Fruit fly (Drosophila melanogaster): ENCODE measurements around the gene CG12239.

CG12239 gene

DNA sequence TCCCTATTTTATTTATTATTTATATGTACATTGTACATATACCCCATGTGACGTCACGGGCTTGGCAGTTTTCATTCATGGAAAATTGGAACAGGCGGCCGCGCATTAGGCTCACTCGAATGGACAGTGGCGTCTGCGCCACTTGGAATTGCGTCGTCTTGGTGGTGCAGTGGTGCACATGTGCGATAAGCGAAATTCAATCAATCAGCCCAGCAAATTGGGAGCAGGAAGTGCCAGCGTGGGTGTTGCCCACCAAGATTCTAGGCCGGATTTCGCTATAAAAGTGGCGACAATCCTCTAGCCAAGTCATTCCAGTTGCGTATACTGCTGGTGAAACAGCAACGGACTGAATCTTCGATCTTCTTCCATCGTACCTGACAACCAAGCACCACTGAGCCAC lies at the start of gene CG12239:
CG12239 (plus strand) TSS at position 301 of the 400 bp plus-strand sequence.
- no peak for TF ChIP-seq bab1 (GFP tag; optimal IDR thresholded peaks at IDR 0.05)
- no peak for TF ChIP-seq toe (GFP tag; optimal IDR thresholded peaks at IDR 0.05)
- TF ChIP-seq tj (GFP tag; optimal IDR thresholded peaks at IDR 0.05) = no peak
- TF ChIP-seq ovo (GFP tag; optimal IDR thresholded peaks at IDR 0.05) = no peak
- TF ChIP-seq Mnt (GFP tag; optimal IDR thresholded peaks at IDR 0.05) = no peak

DNA sequence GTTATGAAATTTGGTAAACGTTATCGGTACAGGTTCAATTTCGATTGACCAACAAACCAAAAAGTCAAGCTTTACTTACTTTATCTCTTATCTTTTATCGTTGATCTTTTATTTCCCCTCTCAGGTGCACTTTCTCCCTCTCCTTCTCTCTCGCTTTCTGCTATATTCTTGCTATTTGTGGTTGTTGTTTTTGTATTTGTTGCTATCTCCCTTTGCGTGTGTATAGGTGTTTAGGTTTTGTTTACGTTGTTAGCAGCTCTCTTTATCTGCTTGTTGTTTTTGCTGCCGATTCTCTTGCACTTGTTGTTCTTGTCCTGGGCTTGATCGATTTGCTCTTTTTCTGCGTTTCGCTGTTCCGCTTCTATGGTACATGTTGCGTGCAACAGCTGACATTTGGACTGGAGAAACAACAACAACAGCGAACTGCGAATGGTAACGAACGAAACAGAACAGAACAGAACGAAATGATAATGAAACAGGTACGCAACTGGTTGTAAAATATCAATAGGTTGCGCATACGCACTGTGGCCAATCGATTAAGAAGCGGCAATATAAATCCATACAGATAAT lies 47.6 kb upstream of the CG12239 start:
- TF ChIP-seq cnc (optimal IDR thresholded peaks at IDR 0.05) (no peak), CG1620 (GFP tag; optimal IDR thresholded peaks at IDR 0.05) (no peak), cic (GFP tag; optimal IDR thresholded peaks at IDR 0.05) (no peak), CG33017 (tag; optimal IDR thresholded peaks at IDR 0.05) (no peak), CG11617 (GFP tag; optimal IDR thresholded peaks at IDR 0.05) (no peak), Crg-1 (GFP tag; optimal IDR thresholded peaks at IDR 0.05) (no peak), CG5204 (GFP tag; optimal IDR thresholded peaks at IDR 0.05) (no peak), pad (GFP tag; optimal IDR thresholded peaks at IDR 0.05) (peak; percentile 68)

- TF ChIP-seq pad (GFP tag; optimal IDR thresholded peaks at IDR 0.05) (peak; percentile 99), CG12768 (GFP tag; optimal IDR thresholded peaks at IDR 0.05) (peak; percentile 2), cnc (optimal IDR thresholded peaks at IDR 0.05) (no peak), toe (GFP tag; optimal IDR thresholded peaks at IDR 0.05) (peak; percentile 39), CG7045 (GFP tag; optimal IDR thresholded peaks at IDR 0.05) (no peak), CG7101 (tag; optimal IDR thresholded peaks at IDR 0.05) (peak; percentile 31), kay (GFP tag; ENCODE audit: borderline replicate concordance) (no peak), Hr96 (GFP tag; optimal IDR thresholded peaks at IDR 0.05) (no peak), CG5204 (GFP tag; optimal IDR thresholded peaks at IDR 0.05) (no peak), ovo (GFP tag; optimal IDR thresholded peaks at IDR 0.05) (no peak), bab1 (GFP tag; optimal IDR thresholded peaks at IDR 0.05) (no peak)
These were observed 46.8 kb upstream of the CG12239 start for dm6 chrX:5744992-5745732.

DNA sequence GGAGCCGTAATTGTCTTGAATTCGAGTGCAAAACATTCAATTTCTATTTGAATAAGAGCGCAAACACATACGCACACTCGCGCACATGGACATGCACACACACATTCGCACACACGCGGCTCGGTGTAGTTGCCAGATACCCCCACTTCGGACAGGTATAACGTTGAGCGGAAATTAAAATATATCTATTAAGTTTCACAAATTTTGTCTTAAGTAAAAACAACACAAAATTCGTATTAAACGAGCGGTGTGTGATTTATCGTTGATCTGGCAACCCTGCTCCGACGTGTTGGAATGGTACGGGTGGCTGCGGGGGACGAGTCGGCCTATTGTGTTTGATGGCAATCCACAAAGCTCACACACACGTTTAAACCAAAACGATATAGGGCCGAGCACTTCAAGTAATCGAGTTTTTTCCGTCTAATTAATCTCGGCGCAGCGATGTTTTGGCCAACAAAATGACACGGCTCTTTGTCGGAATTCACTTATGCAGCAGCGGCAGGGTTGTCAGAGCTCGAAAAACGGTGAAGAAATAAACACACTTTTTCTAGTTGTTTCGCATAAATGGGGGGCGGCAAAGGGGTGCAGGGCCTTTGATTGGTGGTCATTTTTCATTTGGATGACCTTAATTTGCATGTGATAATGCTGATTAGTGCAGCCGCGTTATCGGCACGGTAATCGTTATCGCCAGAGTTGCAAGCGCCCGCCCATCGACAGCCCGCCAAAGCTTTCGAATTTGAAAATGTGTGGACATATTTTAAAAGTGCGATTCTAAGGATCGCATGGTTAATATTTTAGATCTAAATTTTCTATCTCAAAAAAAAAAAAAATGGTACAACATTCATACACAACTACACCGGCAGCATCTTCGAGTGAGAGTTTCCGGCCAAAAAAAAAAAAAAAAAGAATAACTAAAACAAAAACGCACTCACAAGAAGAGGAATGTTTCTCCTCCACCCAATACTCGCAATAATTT lies 45.8 kb upstream of the CG12239 start:
- TF ChIP-seq Clk (GFP tag; optimal IDR thresholded peaks at IDR 0.05) (peak; percentile 42), ovo (GFP tag; optimal IDR thresholded peaks at IDR 0.05) (peak; percentile 49), Crg-1 (GFP tag; optimal IDR thresholded peaks at IDR 0.05) (peak; percentile 64), CG14711 (tag; optimal IDR thresholded peaks at IDR 0.05) (peak; percentile 94), Hr96 (GFP tag; optimal IDR thresholded peaks at IDR 0.05) (peak; percentile 83), bab1 (GFP tag; optimal IDR thresholded peaks at IDR 0.05) (peak; percentile 86), CG12768 (GFP tag; optimal IDR thresholded peaks at IDR 0.05) (peak; percentile 25), pad (GFP tag; optimal IDR thresholded peaks at IDR 0.05) (no peak), Mnt (GFP tag; optimal IDR thresholded peaks at IDR 0.05) (peak; percentile 93), CG7101 (tag; optimal IDR thresholded peaks at IDR 0.05) (peak; percentile 88), kay (GFP tag; ENCODE audit: borderline replicate concordance) (no peak), cnc (optimal IDR thresholded peaks at IDR 0.05) (no peak), CG11617 (GFP tag; optimal IDR thresholded peaks at IDR 0.05) (peak; percentile 82), CG5204 (GFP tag; optimal IDR thresholded peaks at IDR 0.05) (peak; percentile 67), cic (GFP tag; optimal IDR thresholded peaks at IDR 0.05) (peak; percentile 31), CG7045 (GFP tag; optimal IDR thresholded peaks at IDR 0.05) (peak; percentile 27), tj (GFP tag; optimal IDR thresholded peaks at IDR 0.05) (peak; percentile 69), CG1620 (GFP tag; optimal IDR thresholded peaks at IDR 0.05) (peak; percentile 75), toe (GFP tag; optimal IDR thresholded peaks at IDR 0.05) (peak; percentile 47), CG33017 (tag; optimal IDR thresholded peaks at IDR 0.05) (peak; percentile 73)

dm6 chrX:5746864-5747861 lies 44.8 kb upstream of the CG12239 start, which contains the start of the genes IntS6 and Rtel1:
Gene IntS6 (minus strand): TSS chrX:5747254.
Gene Rtel1 (plus strand): TSS chrX:5747747.
- TF ChIP-seq toe (GFP tag; optimal IDR thresholded peaks at IDR 0.05) (peak; percentile 95), Hr96 (GFP tag; optimal IDR thresholded peaks at IDR 0.05) (peak; percentile 96), CG11617 (GFP tag; optimal IDR thresholded peaks at IDR 0.05) (peak; percentile 93), cic (GFP tag; optimal IDR thresholded peaks at IDR 0.05) (peak; percentile 74), bab1 (GFP tag; optimal IDR thresholded peaks at IDR 0.05) (peak; percentile 95), CG33017 (tag; optimal IDR thresholded peaks at IDR 0.05) (peak; percentile 85), pad (GFP tag; optimal IDR thresholded peaks at IDR 0.05) (peak; percentile 74), CG12768 (GFP tag; optimal IDR thresholded peaks at IDR 0.05) (peak; percentile 85), CG1620 (GFP tag; optimal IDR thresholded peaks at IDR 0.05) (peak; percentile 95), Crg-1 (GFP tag; optimal IDR thresholded peaks at IDR 0.05) (peak; percentile 78), cnc (optimal IDR thresholded peaks at IDR 0.05) (no peak), kay (GFP tag; ENCODE audit: borderline replicate concordance) (peak; percentile 91), CG14711 (tag; optimal IDR thresholded peaks at IDR 0.05) (peak; percentile 84), CG5204 (GFP tag; optimal IDR thresholded peaks at IDR 0.05) (peak; percentile 91), Mnt (GFP tag; optimal IDR thresholded peaks at IDR 0.05) (peak; percentile 95), CG7101 (tag; optimal IDR thresholded peaks at IDR 0.05) (peak; percentile 95), tj (GFP tag; optimal IDR thresholded peaks at IDR 0.05) (peak; percentile 69), Clk (GFP tag; optimal IDR thresholded peaks at IDR 0.05) (peak; percentile 71), ovo (GFP tag; optimal IDR thresholded peaks at IDR 0.05) (peak; percentile 67), CG7045 (GFP tag; optimal IDR thresholded peaks at IDR 0.05) (peak; percentile 79)
